Worm (Caenorhabditis elegans): Measurements from ENCODE around the gene T22D1.17.

ce11 chrIV:6867791-6868190 is 38.0 kb upstream of the T22D1.17 start, which contains the start of gene srx-20:
- TF ChIP-seq him-1 (tag; optimal IDR thresholded peaks at IDR 0.05), result no peak
- TF ChIP-seq dao-5 (tag; optimal IDR thresholded peaks at IDR 0.05), result no peak
- no peak for TF ChIP-seq W03F9.2 (tag; optimal IDR thresholded peaks at IDR 0.05)
